Fruit fly (Drosophila melanogaster) whole organism, embryonic: Measurements from ENCODE around the gene Taf10.
A peak's percentile ranks its signal among the peaks of the same experiment; 100 is the strongest.

ENCODE experiments used
- BtbVII ChIP-seq: fragments of 200-800 bp; sonication (Bioruptor generic); optimal IDR thresholded peaks from 3 replicates; lab custom pipeline; 2017; ENCODE audit warnings: missing biosample characterization, mild to moderate bottlenecking, missing genetic modification characterization
- CG10267 ChIP-seq: fragments of 200-800 bp; sonication (Bioruptor generic); optimal IDR thresholded peaks from 2 replicates; lab custom pipeline; 2018; ENCODE audit warnings: missing biosample characterization, mild to moderate bottlenecking, missing genetic modification characterization, moderate library complexity
- CG10321 ChIP-seq: fragments of 200-800 bp; sonication (Bioruptor generic); IDR thresholded peaks from 2 replicates; pipeline ENCODE4 v1.3.6; 2022; ENCODE audit warnings: missing biosample characterization, missing genetic modification characterization
- CG10654 ChIP-seq: fragments of 200-800 bp; sonication (Bioruptor generic); optimal IDR thresholded peaks from 2 replicates; lab custom pipeline; 2016; ENCODE audit warnings: missing biosample characterization, missing genetic modification characterization
- CG11398 ChIP-seq: fragments of 200-800 bp; sonication (Bioruptor generic); optimal IDR thresholded peaks from 2 replicates; lab custom pipeline; 2016; ENCODE audit warnings: missing biosample characterization, missing genetic modification characterization
- CG11504 ChIP-seq: fragments of 200-800 bp; sonication (Bioruptor generic); optimal IDR thresholded peaks from 3 replicates; lab custom pipeline; 2019; ENCODE audit warnings: missing biosample characterization, mild to moderate bottlenecking, missing genetic modification characterization, moderate library complexity
- CG1603 ChIP-seq: fragments of 200-800 bp; sonication (Bioruptor generic); optimal IDR thresholded peaks from 2 replicates; lab custom pipeline; 2019; ENCODE audit warnings: missing biosample characterization, mild to moderate bottlenecking, missing genetic modification characterization, moderate library complexity
- CG17361 ChIP-seq: fragments of 200-800 bp; sonication (Bioruptor generic); IDR thresholded peaks from 3 replicates; pipeline ENCODE4 v1.3.6; 2022; ENCODE audit warnings: missing biosample characterization, missing genetic modification characterization
- CG18262 ChIP-seq: fragments of 200-800 bp; optimal IDR thresholded peaks from 3 replicates; lab custom pipeline; 2019; ENCODE audit warnings: missing biosample characterization, mild to moderate bottlenecking, missing genetic modification characterization, moderate library complexity
- CG2678 ChIP-seq: fragments of 200-800 bp; sonication (Bioruptor generic); optimal IDR thresholded peaks from 3 replicates; lab custom pipeline; 2019; ENCODE audit warnings: missing biosample characterization, mild to moderate bottlenecking, missing genetic modification characterization, moderate library complexity
- CG2712 ChIP-seq: fragments of 200-800 bp; optimal IDR thresholded peaks from 3 replicates; lab custom pipeline; 2019; ENCODE audit warnings: missing biosample characterization, mild to moderate bottlenecking, missing genetic modification characterization, moderate library complexity
- CG30020 ChIP-seq: fragments of 200-800 bp; optimal IDR thresholded peaks from 2 replicates; lab custom pipeline; 2019; ENCODE audit warnings: missing biosample characterization, mild to moderate bottlenecking, missing genetic modification characterization, moderate library complexity
- CG32772 ChIP-seq: fragments of 200-800 bp; sonication (Bioruptor generic); IDR thresholded peaks from 2 replicates; pipeline ENCODE4 v1.3.6; 2022; ENCODE audit warnings: missing biosample characterization, missing genetic modification characterization
- CG3995 ChIP-seq: fragments of 200-800 bp; sonication (Bioruptor generic); optimal IDR thresholded peaks from 3 replicates; lab custom pipeline; 2016; ENCODE audit warnings: missing biosample characterization, missing genetic modification characterization
- CG8089 ChIP-seq: fragments of 200-800 bp; sonication (Bioruptor generic); optimal IDR thresholded peaks from 3 replicates; lab custom pipeline; 2016; ENCODE audit warnings: missing biosample characterization, missing genetic modification characterization
- CG8281 ChIP-seq: fragments of 200-800 bp; sonication (Bioruptor generic); optimal IDR thresholded peaks from 2 replicates; lab custom pipeline; 2018; ENCODE audit warnings: missing biosample characterization, mild to moderate bottlenecking, missing genetic modification characterization, moderate library complexity
- CTCF ChIP-seq: fragments of 200-800 bp; sonication (Bioruptor generic); optimal IDR thresholded peaks from 2 replicates; lab custom pipeline; 2017; ENCODE audit warnings: missing biosample characterization, mild to moderate bottlenecking, missing genetic modification characterization, moderate library complexity
- Dip3 ChIP-seq: fragments of 200-800 bp; sonication (Bioruptor generic); optimal IDR thresholded peaks from 3 replicates; lab custom pipeline; 2016; ENCODE audit warnings: missing biosample characterization, missing genetic modification characterization
- Doc2 ChIP-seq: fragments of 200-800 bp; sonication (Bioruptor generic); IDR thresholded peaks from 2 replicates; pipeline ENCODE4 v1.3.6; 2022; ENCODE audit warnings: missing biosample characterization, missing genetic modification characterization
- Elba2 ChIP-seq: fragments of 200-800 bp; sonication (Bioruptor generic); optimal IDR thresholded peaks from 3 replicates; lab custom pipeline; 2016; ENCODE audit warnings: missing biosample characterization, missing genetic modification characterization
- Gug ChIP-seq: fragments of 200-800 bp; sonication (Bioruptor generic); IDR thresholded peaks from 4 replicates; pipeline ENCODE4 v1.3.6; 2022; ENCODE audit warnings: missing biosample characterization, missing genetic modification characterization
- H15 ChIP-seq: fragments of 200-800 bp; sonication (Bioruptor generic); IDR thresholded peaks from 3 replicates; pipeline ENCODE4 v1.3.6; 2022; ENCODE audit warnings: missing biosample characterization, missing genetic modification characterization
- Kr ChIP-seq: fragments of 200-800 bp; sonication (Bioruptor generic); optimal IDR thresholded peaks from 2 replicates; lab custom pipeline; 2017; ENCODE audit warnings: missing biosample characterization, mild to moderate bottlenecking, missing genetic modification characterization
- Nf-YA ChIP-seq: fragments of 200-800 bp; sonication (Bioruptor generic); IDR thresholded peaks from 2 replicates; pipeline ENCODE4 v1.3.6; 2022; ENCODE audit warnings: missing biosample characterization, missing genetic modification characterization
- Opbp ChIP-seq: fragments of 200-800 bp; sonication (Bioruptor generic); IDR thresholded peaks from 3 replicates; pipeline ENCODE4 v1.3.6; 2022; ENCODE audit warnings: missing biosample characterization, missing genetic modification characterization; ENCODE audit not compliant: partially characterized antibody
- Sin3A ChIP-seq: fragments of >200 bp; optimal IDR thresholded peaks from 2 replicates; lab custom pipeline; 2018
- Six4 ChIP-seq: fragments of 200-800 bp; sonication (Bioruptor generic); optimal IDR thresholded peaks from 2 replicates; lab custom pipeline; 2016; ENCODE audit warnings: missing biosample characterization, missing genetic modification characterization
- Usf ChIP-seq: fragments of 200-800 bp; sonication (Bioruptor generic); optimal IDR thresholded peaks from 2 replicates; lab custom pipeline; 2017; ENCODE audit warnings: missing genotype, missing biosample characterization, missing genetic modification characterization
- Xrp1 ChIP-seq: fragments of 200-800 bp; sonication (Bioruptor generic); IDR thresholded peaks from 2 replicates; pipeline ENCODE4 v1.3.6; 2022; ENCODE audit warnings: missing biosample characterization, missing genetic modification characterization
- YL-1 ChIP-seq: fragments of 200-800 bp; sonication (Bioruptor generic); optimal IDR thresholded peaks from 3 replicates; lab custom pipeline; 2017; ENCODE audit warnings: missing biosample characterization, mild to moderate bottlenecking, missing genetic modification characterization
- al ChIP-seq: fragments of 200-800 bp; sonication (Bioruptor generic); IDR thresholded peaks from 2 replicates; pipeline ENCODE4 v1.3.6; 2022; ENCODE audit warnings: missing biosample characterization, missing genetic modification characterization
- amos ChIP-seq: fragments of 200-800 bp; sonication (Bioruptor generic); IDR thresholded peaks from 2 replicates; pipeline ENCODE4 v1.3.6; 2022; ENCODE audit warnings: missing biosample characterization, missing genetic modification characterization; ENCODE audit not compliant: partially characterized antibody
- bcd ChIP-seq: fragments of 200-800 bp; sonication (Bioruptor generic); optimal IDR thresholded peaks from 2 replicates; lab custom pipeline; 2017; ENCODE audit warnings: missing biosample characterization, mild to moderate bottlenecking, missing genetic modification characterization
- bsh ChIP-seq, 2 experiments: fragments of 200-800 bp; sonication (Bioruptor generic); optimal IDR thresholded peaks; 2 replicates each; lab custom pipeline; 2017 to 2018; ENCODE audit warnings: mild to moderate bottlenecking in 2 of 2, missing biosample characterization in 2 of 2, missing genetic modification characterization in 2 of 2, moderate library complexity in 1 of 2
- crp ChIP-seq, 2 experiments: fragments of 200-800 bp; sonication (Bioruptor generic); optimal IDR thresholded peaks; 2 replicates in 1 of 2; 3 replicates in 1 of 2; lab custom pipeline; 2017; ENCODE audit warnings: missing biosample characterization in 2 of 2, missing genetic modification characterization in 2 of 2, mild to moderate bottlenecking in 1 of 2, moderate library complexity in 1 of 2
- da ChIP-seq: fragments of 200-800 bp; sonication (Bioruptor generic); optimal IDR thresholded peaks from 2 replicates; lab custom pipeline; 2016; ENCODE audit warnings: missing biosample characterization, missing genetic modification characterization
- emc ChIP-seq: fragments of 200-800 bp; sonication (Bioruptor generic); optimal IDR thresholded peaks from 2 replicates; lab custom pipeline; 2016; ENCODE audit warnings: missing biosample characterization, missing genetic modification characterization
- ewg ChIP-seq: fragments of 200-800 bp; sonication (Bioruptor generic); optimal IDR thresholded peaks from 3 replicates; lab custom pipeline; 2017; ENCODE audit warnings: mild to moderate bottlenecking, missing biosample characterization, missing genetic modification reagents, missing genetic modification characterization
- gfzf ChIP-seq: fragments of 200-800 bp; sonication (Bioruptor generic); optimal IDR thresholded peaks from 2 replicates; lab custom pipeline; 2016; ENCODE audit warnings: missing biosample characterization, mild to moderate bottlenecking, missing genetic modification characterization, moderate library complexity
- grau ChIP-seq: fragments of 200-800 bp; optimal IDR thresholded peaks from 3 replicates; lab custom pipeline; 2019; ENCODE audit warnings: missing biosample characterization, mild to moderate bottlenecking, missing genetic modification characterization, moderate library complexity
- kah ChIP-seq: fragments of 200-800 bp; sonication (Bioruptor generic); optimal IDR thresholded peaks from 2 replicates; lab custom pipeline; 2018; ENCODE audit warnings: missing biosample characterization, mild to moderate bottlenecking, missing genetic modification characterization
- luna ChIP-seq: fragments of 200-800 bp; sonication (Bioruptor generic); optimal IDR thresholded peaks from 2 replicates; lab custom pipeline; 2016; ENCODE audit warnings: missing biosample characterization, missing genetic modification characterization
- pum ChIP-seq: fragments of 200-800 bp; sonication (Bioruptor generic); optimal IDR thresholded peaks from 2 replicates; lab custom pipeline; 2016; ENCODE audit warnings: missing biosample characterization, missing genetic modification characterization
- ranshi ChIP-seq: fragments of 200-800 bp; sonication (Bioruptor generic); IDR thresholded peaks from 2 replicates; pipeline ENCODE4 v1.3.6; 2022; ENCODE audit warnings: missing biosample characterization, missing genetic modification characterization
- seq ChIP-seq: fragments of 200-800 bp; sonication (Bioruptor generic); IDR thresholded peaks from 2 replicates; pipeline ENCODE4 v1.3.6; 2022; ENCODE audit warnings: missing biosample characterization, missing genetic modification characterization
- slou ChIP-seq: fragments of 200-800 bp; sonication (Bioruptor generic); optimal IDR thresholded peaks from 3 replicates; lab custom pipeline; 2016; ENCODE audit warnings: missing biosample characterization, missing genetic modification characterization
- slp2 ChIP-seq: fragments of 200-800 bp; sonication (Bioruptor generic); optimal IDR thresholded peaks from 2 replicates; lab custom pipeline; 2016; ENCODE audit warnings: missing biosample characterization, missing genetic modification characterization
- sr ChIP-seq: fragments of 200-800 bp; sonication (Bioruptor generic); IDR thresholded peaks from 3 replicates; pipeline ENCODE4 v1.3.6; 2022; ENCODE audit warnings: missing biosample characterization, missing genetic modification characterization
- tap ChIP-seq: fragments of 200-800 bp; optimal IDR thresholded peaks from 3 replicates; lab custom pipeline; 2019; ENCODE audit warnings: missing biosample characterization, mild to moderate bottlenecking, missing genetic modification characterization, moderate library complexity
- tin ChIP-seq: fragments of 200-800 bp; sonication (Bioruptor generic); optimal IDR thresholded peaks from 3 replicates; lab custom pipeline; 2016; ENCODE audit warnings: missing biosample characterization, missing genetic modification characterization
- wek ChIP-seq: fragments of 200-800 bp; sonication (Bioruptor generic); optimal IDR thresholded peaks from 3 replicates; lab custom pipeline; 2018; ENCODE audit warnings: missing biosample characterization, mild to moderate bottlenecking, missing genetic modification characterization, moderate library complexity
- zen2 ChIP-seq: fragments of 200-800 bp; sonication (Bioruptor generic); IDR thresholded peaks from 3 replicates; pipeline ENCODE4 v1.3.6; 2022; ENCODE audit warnings: missing biosample characterization, missing genetic modification characterization; ENCODE audit not compliant: partially characterized antibody

The Taf10 gene

DNA sequence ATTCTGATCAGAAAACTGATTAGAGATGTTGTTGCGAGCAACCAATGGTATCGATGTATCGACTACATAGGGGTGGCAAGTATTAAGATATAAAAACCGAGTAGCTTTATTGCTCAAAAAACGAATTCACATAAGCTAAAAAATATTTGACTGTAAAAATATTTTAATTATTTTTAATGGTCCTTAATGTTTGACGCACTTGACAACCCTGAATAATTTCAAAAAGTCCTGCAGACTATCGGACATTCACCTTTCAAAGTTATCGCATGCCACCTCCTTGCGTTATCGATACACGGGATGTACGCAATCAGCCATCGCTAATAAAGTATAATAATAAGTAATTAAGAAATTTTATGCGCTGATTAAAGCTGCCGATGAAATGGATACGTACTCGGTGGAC lies 8.0 kb upstream of the Taf10 start, which contains the start of the genes HemK2, Snapin and Tnpo-SR (continued):
- TF ChIP-seq bcd: peak; percentile 91
- peak; percentile 85 for TF ChIP-seq BtbVII (GFP tag; lab: Kevin White, UChicago)
- peak; percentile 56; the same call in 1 of the 3 replicates for TF ChIP-seq sr (GFP tag; lab: Robert Waterston, UW)
- peak; percentile 94 for TF ChIP-seq CG17361
- TF ChIP-seq grau (tag; lab: Kevin White, UChicago): peak; percentile 91
- peak; percentile 95 for TF ChIP-seq CG2712
- TF ChIP-seq Kr (GFP tag; lab: Kevin White, UChicago): no peak
- TF ChIP-seq crp (GFP tag; optimal IDR thresholded peaks at IDR 0.05; lab: Kevin White, UChicago): peak in 1 of 2 experiments; percentile 63
- TF ChIP-seq CG32772 (GFP tag; lab: Robert Waterston, UW): peak; percentile 92
- peak; percentile 55 for TF ChIP-seq da (GFP tag; lab: Kevin White, UChicago)
- peak; percentile 81 for TF ChIP-seq CG1603 (tag; lab: Kevin White, UChicago)
- peak; percentile 93 for TF ChIP-seq amos (GFP tag; lab: Robert Waterston, UW)
- peak; percentile 91 for TF ChIP-seq CG11504 (tag; lab: Kevin White, UChicago)
- peak; percentile 68 for TF ChIP-seq kah (GFP tag; lab: Kevin White, UChicago)
- peak; percentile 51 for TF ChIP-seq CG8089 (GFP tag; lab: Kevin White, UChicago)
- peak; percentile 80 for TF ChIP-seq ewg (GFP tag; lab: Kevin White, UChicago)
- TF ChIP-seq Gug (GFP tag; lab: Robert Waterston, UW): peak; percentile 90
- TF ChIP-seq Usf: peak; percentile 82
- TF ChIP-seq bsh (GFP tag; optimal IDR thresholded peaks at IDR 0.05; lab: Kevin White, UChicago): peak in 1 of 2 experiments; percentile 88
- peak; percentile 30 for TF ChIP-seq CG11398
- peak; percentile 95 for TF ChIP-seq Xrp1 (GFP tag; lab: Robert Waterston, UW)
- peak; percentile 86 for TF ChIP-seq tap (tag; lab: Kevin White, UChicago)
- TF ChIP-seq CG2678 (tag; lab: Kevin White, UChicago): peak; percentile 93
- peak; percentile 77 for TF ChIP-seq Six4
- TF ChIP-seq tin (GFP tag; lab: Kevin White, UChicago): peak; percentile 89
- TF ChIP-seq Elba2 (GFP tag; lab: Kevin White, UChicago): peak; percentile 77
- TF ChIP-seq al: peak; percentile 92
- TF ChIP-seq slou (GFP tag; lab: Kevin White, UChicago): peak; percentile 85
- TF ChIP-seq gfzf: no peak
- TF ChIP-seq CG10267 (tag; lab: Kevin White, UChicago): peak; percentile 88
- TF ChIP-seq YL-1 (GFP tag; lab: Kevin White, UChicago): peak; percentile 89
- TF ChIP-seq Doc2 (GFP tag; lab: Robert Waterston, UW): no peak; the same call in 1 of the 2 replicates
- peak; percentile 92 for TF ChIP-seq H15 (GFP tag; lab: Robert Waterston, UW)
- TF ChIP-seq luna (GFP tag; lab: Kevin White, UChicago): peak; percentile 54
- peak; percentile 82 for TF ChIP-seq Sin3A (lab: Kevin White, UChicago)
- peak; percentile 25 for TF ChIP-seq CTCF (GFP tag; lab: Kevin White, UChicago)
- peak; percentile 89 for TF ChIP-seq CG18262 (tag; lab: Kevin White, UChicago)
- peak; percentile 86 for TF ChIP-seq Opbp (GFP tag; lab: Robert Waterston, UW)
- peak; percentile 60 for TF ChIP-seq CG8281
- TF ChIP-seq Nf-YA: peak; percentile 83
- TF ChIP-seq slp2 (GFP tag; lab: Kevin White, UChicago): peak; percentile 75
- TF ChIP-seq emc: peak; percentile 54
- TF ChIP-seq CG30020 (tag; lab: Kevin White, UChicago): peak; percentile 84
- peak; percentile 86 for TF ChIP-seq seq
- TF ChIP-seq Dip3: peak; percentile 88
- TF ChIP-seq ranshi (GFP tag; lab: Robert Waterston, UW): peak; percentile 93
- peak; percentile 47; the same call in 1 of the 2 replicates for TF ChIP-seq CG10321 (GFP tag; lab: Robert Waterston, UW)
- TF ChIP-seq zen2 (GFP tag; lab: Robert Waterston, UW): peak; percentile 85; the same call in 2 of the 3 replicates
- peak; percentile 80 for TF ChIP-seq CG10654 (GFP tag; lab: Kevin White, UChicago)
- peak; percentile 79 for TF ChIP-seq pum
- no peak for TF ChIP-seq wek (GFP tag; lab: Kevin White, UChicago)
- TF ChIP-seq CG3995: peak; percentile 68
